Fruit fly (Drosophila melanogaster) whole organism, prepupa: ENCODE measurements around the gene CG16812.

Experiments used
- Blimp-1 ChIP-seq: fragments of 200-800 bp; sonication (Bioruptor generic); optimal IDR thresholded peaks from 3 replicates; lab custom pipeline; 2017; ENCODE audit warnings: missing biosample characterization, missing genetic modification characterization, mild to moderate bottlenecking, moderate library complexity, missing genetic modification reagents
- CG10669 ChIP-seq: fragments of 200-800 bp; sonication (Bioruptor generic); optimal IDR thresholded peaks from 3 replicates; lab custom pipeline; 2018; ENCODE audit warnings: missing biosample characterization, mild to moderate bottlenecking, missing genetic modification characterization, moderate library complexity
- CG11762 ChIP-seq: fragments of 200-800 bp; sonication (Bioruptor generic); optimal IDR thresholded peaks from 3 replicates; lab custom pipeline; 2016; ENCODE audit warnings: missing biosample characterization, missing genetic modification characterization; ENCODE audit not compliant: insufficient read depth
- CG15336 ChIP-seq: fragments of 200-800 bp; sonication (Bioruptor generic); IDR thresholded peaks from 2 replicates; pipeline ENCODE4 v1.3.6; 2022; ENCODE audit warnings: missing biosample characterization, missing genetic modification characterization
- CG1621 ChIP-seq: fragments of 200-800 bp; sonication (Bioruptor generic); optimal IDR thresholded peaks from 3 replicates; lab custom pipeline; 2018; ENCODE audit warnings: missing biosample characterization, mild to moderate bottlenecking, missing genetic modification characterization
- CG16779 ChIP-seq: fragments of 200-800 bp; sonication (Bioruptor generic); optimal IDR thresholded peaks from 3 replicates; lab custom pipeline; 2017; ENCODE audit warnings: missing biosample characterization, mild to moderate bottlenecking, missing genetic modification characterization
- CG3032 ChIP-seq: fragments of 200-800 bp; optimal IDR thresholded peaks from 2 replicates; lab custom pipeline; 2019; ENCODE audit warnings: missing biosample characterization, mild to moderate bottlenecking, missing genetic modification characterization, moderate library complexity
- CG3919 ChIP-seq: fragments of 200-800 bp; sonication (Bioruptor generic); optimal IDR thresholded peaks from 3 replicates; lab custom pipeline; 2016; ENCODE audit warnings: missing biosample characterization, missing genetic modification characterization
- CG4318 ChIP-seq: fragments of 200-800 bp; sonication (Bioruptor generic); optimal IDR thresholded peaks from 3 replicates; lab custom pipeline; 2017; ENCODE audit warnings: missing biosample characterization, mild to moderate bottlenecking, missing genetic modification characterization
- CG6163 ChIP-seq: fragments of 200-800 bp; sonication (Bioruptor generic); IDR thresholded peaks from 3 replicates; pipeline ENCODE4 v1.3.6; 2022; ENCODE audit warnings: missing biosample characterization, missing genetic modification characterization
- CG6276 ChIP-seq: fragments of 200-800 bp; sonication (Bioruptor generic); optimal IDR thresholded peaks from 2 replicates; lab custom pipeline; 2017; ENCODE audit warnings: missing biosample characterization, mild to moderate bottlenecking, missing genetic modification characterization
- CG6854 ChIP-seq: fragments of 200-800 bp; sonication (Bioruptor generic); optimal IDR thresholded peaks from 2 replicates; lab custom pipeline; 2017; ENCODE audit warnings: missing biosample characterization, mild to moderate bottlenecking, missing genetic modification characterization
- CG8119 ChIP-seq: fragments of 200-800 bp; sonication (Bioruptor generic); IDR thresholded peaks from 3 replicates; pipeline ENCODE4 v1.3.6; 2022; ENCODE audit warnings: missing biosample characterization, missing genetic modification characterization
- CG8319 ChIP-seq: fragments of 200-800 bp; sonication (Bioruptor generic); optimal IDR thresholded peaks from 3 replicates; lab custom pipeline; 2016; ENCODE audit warnings: missing biosample characterization, missing genetic modification characterization
- CG8632 ChIP-seq: fragments of 200-800 bp; sonication (Bioruptor generic); optimal IDR thresholded peaks from 3 replicates; lab custom pipeline; 2016; ENCODE audit warnings: missing biosample characterization, missing genetic modification characterization
- CG9139 ChIP-seq: fragments of 200-800 bp; sonication (Bioruptor generic); optimal IDR thresholded peaks from 3 replicates; lab custom pipeline; 2017; ENCODE audit warnings: missing biosample characterization, mild to moderate bottlenecking, missing genetic modification characterization
- Eip75B ChIP-seq: fragments of 200-800 bp; sonication (Bioruptor generic); optimal IDR thresholded peaks from 3 replicates; lab custom pipeline; 2016; ENCODE audit warnings: missing biosample characterization, missing genetic modification characterization
- Eip78C ChIP-seq: fragments of 200-800 bp; sonication (Bioruptor generic); peaks from one replicate; lab custom pipeline; 2016; ENCODE audit warnings: missing biosample characterization, missing genetic modification characterization
- Eip93F ChIP-seq: fragments of 200-800 bp; sonication (Bioruptor generic); optimal IDR thresholded peaks from 2 replicates; lab custom pipeline; 2016; ENCODE audit warnings: missing biosample characterization, mild to moderate bottlenecking, missing genetic modification characterization
- Gug ChIP-seq: fragments of 200-800 bp; sonication (Bioruptor generic); IDR thresholded peaks from 2 replicates; pipeline ENCODE4 v1.3.6; 2022; ENCODE audit warnings: missing biosample characterization, missing genetic modification characterization
- Hr39 ChIP-seq: fragments of 200-800 bp; sonication (Bioruptor generic); optimal IDR thresholded peaks from 2 replicates; lab custom pipeline; 2016; ENCODE audit warnings: missing biosample characterization, missing genetic modification characterization
- Lpt ChIP-seq: fragments of 200-800 bp; sonication (Bioruptor generic); optimal IDR thresholded peaks from 3 replicates; lab custom pipeline; 2016; ENCODE audit warnings: missing biosample characterization, missing genetic modification characterization
- Met ChIP-seq: fragments of 200-800 bp; sonication (Bioruptor generic); optimal IDR thresholded peaks from 3 replicates; lab custom pipeline; 2016; ENCODE audit warnings: missing biosample characterization, missing genetic modification characterization
- OdsH ChIP-seq: fragments of 200-800 bp; sonication (Bioruptor generic); optimal IDR thresholded peaks from 3 replicates; lab custom pipeline; 2016; ENCODE audit warnings: missing biosample characterization, missing genetic modification characterization
- Sox14 ChIP-seq: fragments of 200-800 bp; sonication (Bioruptor generic); optimal IDR thresholded peaks from 3 replicates; lab custom pipeline; 2016; ENCODE audit warnings: missing biosample characterization, missing genetic modification characterization
- Sox15 ChIP-seq: fragments of 200-800 bp; sonication (Bioruptor generic); optimal IDR thresholded peaks from 3 replicates; lab custom pipeline; 2016; ENCODE audit warnings: missing biosample characterization, missing genetic modification characterization
- acj6 ChIP-seq: fragments of 200-800 bp; sonication (Bioruptor generic); optimal IDR thresholded peaks from 3 replicates; lab custom pipeline; 2016; ENCODE audit warnings: missing biosample characterization, missing genetic modification characterization
- cyc ChIP-seq: fragments of 200-800 bp; sonication (Bioruptor generic); optimal IDR thresholded peaks from 3 replicates; lab custom pipeline; 2016; ENCODE audit warnings: missing biosample characterization, missing genetic modification characterization
- dac ChIP-seq: fragments of 200-800 bp; sonication (Bioruptor generic); optimal IDR thresholded peaks from 2 replicates; lab custom pipeline; 2017; ENCODE audit warnings: missing biosample characterization, mild to moderate bottlenecking, missing genetic modification characterization
- dsx ChIP-seq: fragments of 200-800 bp; optimal IDR thresholded peaks from 3 replicates; lab custom pipeline; 2019; ENCODE audit warnings: missing biosample characterization, mild to moderate bottlenecking, missing genetic modification characterization, moderate library complexity; ENCODE audit not compliant: poor library complexity, severe bottlenecking
- eg ChIP-seq: fragments of 200-800 bp; sonication (Bioruptor generic); IDR thresholded peaks from 3 replicates; pipeline ENCODE4 v1.3.6; 2022; ENCODE audit warnings: missing biosample characterization, missing genetic modification characterization
- fd85E ChIP-seq: fragments of 200-800 bp; sonication (Bioruptor generic); optimal IDR thresholded peaks from 3 replicates; lab custom pipeline; 2016; ENCODE audit warnings: missing biosample characterization, missing genetic modification characterization
- fkh ChIP-seq: fragments of 200-800 bp; sonication (Bioruptor generic); optimal IDR thresholded peaks from 3 replicates; lab custom pipeline; 2017; ENCODE audit warnings: missing biosample characterization, mild to moderate bottlenecking, missing genetic modification characterization, moderate library complexity
- lz ChIP-seq: fragments of 200-800 bp; sonication (Bioruptor generic); optimal IDR thresholded peaks from 3 replicates; lab custom pipeline; 2016; ENCODE audit warnings: missing biosample characterization, missing genetic modification characterization
- net ChIP-seq: fragments of 200-800 bp; sonication (Bioruptor generic); optimal IDR thresholded peaks from 3 replicates; lab custom pipeline; 2016; ENCODE audit warnings: missing biosample characterization, missing genetic modification characterization
- salr ChIP-seq, 2 experiments: fragments of 200-800 bp; sonication (Bioruptor generic); optimal IDR thresholded peaks; 3 replicates each; lab custom pipeline; 2016 to 2018; ENCODE audit warnings: missing biosample characterization in 2 of 2, missing genetic modification characterization in 2 of 2, mild to moderate bottlenecking in 1 of 2
- spab ChIP-seq: fragments of 200-800 bp; sonication (Bioruptor generic); optimal IDR thresholded peaks from 2 replicates; lab custom pipeline; 2017; ENCODE audit warnings: missing biosample characterization, mild to moderate bottlenecking, missing genetic modification characterization, missing genetic modification reagents
- ss ChIP-seq, 2 experiments: fragments of 200-800 bp; sonication (Bioruptor generic); optimal IDR thresholded peaks; 2 replicates in 1 of 2; 3 replicates in 1 of 2; lab custom pipeline; 2017 to 2018; ENCODE audit warnings: mild to moderate bottlenecking in 2 of 2, missing biosample characterization in 2 of 2, missing genetic modification characterization in 2 of 2, moderate library complexity in 1 of 2
- svp ChIP-seq: fragments of 200-800 bp; sonication (Bioruptor generic); peaks from one replicate; lab custom pipeline; 2016; ENCODE audit warnings: missing biosample characterization, missing genetic modification characterization
- vri ChIP-seq: fragments of 200-800 bp; sonication (Bioruptor generic); optimal IDR thresholded peaks from 3 replicates; lab custom pipeline; 2016; ENCODE audit warnings: missing biosample characterization, mild to moderate bottlenecking, missing genetic modification characterization

The CG16812 gene

dm6 chr2L:13206077-13206668 is 16.2 kb upstream of the CG16812 start:
- 0 out of 2 replicates have a peak, but pooled peaks have one; percentile 27 for TF ChIP-seq CG15336
- no peak for TF ChIP-seq cyc (GFP tag; lab: Kevin White, UChicago)
- no peak for TF ChIP-seq OdsH
- TF ChIP-seq CG9139 (GFP tag; lab: Kevin White, UChicago): peak; percentile 17
- no peak for TF ChIP-seq CG11762 (GFP tag; lab: Kevin White, UChicago)
- TF ChIP-seq lz (GFP tag; lab: Kevin White, UChicago): no peak
- no peak for TF ChIP-seq CG10669
- TF ChIP-seq CG8119 (GFP tag; lab: Robert Waterston, UW): 0 out of 3 replicates have a peak, but pooled peaks have one; percentile 35
- peak; percentile 32 for TF ChIP-seq Lpt (GFP tag; lab: Kevin White, UChicago)
- no peak for TF ChIP-seq Eip93F (GFP tag; lab: Kevin White, UChicago)
- peak; percentile 31 for TF ChIP-seq Eip75B (GFP tag; lab: Kevin White, UChicago)
- peak; percentile 39 for TF ChIP-seq CG1621 (tag; lab: Kevin White, UChicago)
- no peak for TF ChIP-seq Sox14 (GFP tag; lab: Kevin White, UChicago)
- TF ChIP-seq CG16779 (tag; lab: Kevin White, UChicago): peak; percentile 52
- TF ChIP-seq eg: peak; percentile 61; the same call in 2 of the 3 replicates
- no peak for TF ChIP-seq CG8319
- no peak for TF ChIP-seq fd85E (GFP tag; lab: Kevin White, UChicago)
- no peak for TF ChIP-seq Blimp-1
- TF ChIP-seq vri: peak; percentile 55
- TF ChIP-seq CG8632: no peak
- no peak for TF ChIP-seq Hr39 (GFP tag; lab: Kevin White, UChicago)
- TF ChIP-seq fkh (GFP tag; lab: Kevin White, UChicago): peak; percentile 8
- TF ChIP-seq svp (GFP tag; lab: Kevin White, UChicago): peak; percentile 89
- no peak for TF ChIP-seq salr (GFP tag; optimal IDR thresholded peaks at IDR 0.05; lab: Kevin White, UChicago)
- TF ChIP-seq CG3032 (tag; lab: Kevin White, UChicago): no peak
- TF ChIP-seq acj6: no peak
- TF ChIP-seq ss (GFP tag; optimal IDR thresholded peaks at IDR 0.05; lab: Kevin White, UChicago): peak; percentile 5 to 73
- TF ChIP-seq Eip78C (GFP tag; lab: Kevin White, UChicago): peak; percentile 77
- peak; percentile 65; the same call in 2 of the 3 replicates for TF ChIP-seq CG6163 (GFP tag; lab: Robert Waterston, UW)
- peak; percentile 23 for TF ChIP-seq CG3919 (GFP tag; lab: Kevin White, UChicago)
- no peak for TF ChIP-seq Gug (GFP tag; lab: Robert Waterston, UW)
- no peak for TF ChIP-seq Sox15 (GFP tag; lab: Kevin White, UChicago)
- TF ChIP-seq CG6276 (GFP tag; lab: Kevin White, UChicago): peak; percentile 44

dm6 chr2L:13206857-13207463 is 15.4 kb upstream of the CG16812 start:
- TF ChIP-seq CG15336 (no peak; the same call in 1 of the 2 replicates), Eip78C (GFP tag; lab: Kevin White, UChicago) (no peak), dsx (GFP tag; lab: Kevin White, UChicago) (no peak), Sox14 (GFP tag; lab: Kevin White, UChicago) (no peak), CG4318 (GFP tag; lab: Kevin White, UChicago) (no peak), ss (GFP tag; optimal IDR thresholded peaks at IDR 0.05; lab: Kevin White, UChicago) (no peak), Blimp-1 (no peak), dac (GFP tag; lab: Kevin White, UChicago) (no peak), Met (no peak), vri (no peak), CG10669 (no peak), Gug (GFP tag; lab: Robert Waterston, UW) (no peak), net (GFP tag; lab: Kevin White, UChicago) (no peak), CG6163 (GFP tag; lab: Robert Waterston, UW) (no peak), spab (GFP tag; lab: Kevin White, UChicago) (no peak), CG16779 (tag; lab: Kevin White, UChicago) (no peak), CG6854 (GFP tag; lab: Kevin White, UChicago) (no peak)
